Worm (Caenorhabditis elegans): ENCODE measurements around the gene tbc-16.

DNA sequence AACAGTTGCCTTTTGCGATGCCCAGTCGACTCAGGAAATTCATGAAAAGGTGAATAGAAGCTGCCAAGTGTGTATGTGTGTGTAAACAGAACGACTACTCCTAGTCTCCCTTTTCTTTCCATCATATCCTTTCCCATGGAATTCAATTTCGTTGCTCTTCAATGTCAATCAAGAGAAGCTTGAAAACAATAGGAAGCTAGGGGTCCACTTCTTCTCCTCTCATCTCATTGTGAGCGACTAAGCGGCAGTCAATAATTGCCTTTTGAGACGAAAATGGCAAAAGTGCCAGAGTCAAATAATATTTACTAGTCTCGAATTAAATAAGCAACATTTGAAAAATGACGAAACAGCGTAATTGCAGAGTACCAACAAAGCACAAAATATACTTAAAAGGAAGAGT lies 27.5 kb upstream of the tbc-16 start:
- TF ChIP-seq unc-39 (tag; optimal IDR thresholded peaks at IDR 0.05) (no peak), nhr-76 (tag; optimal IDR thresholded peaks at IDR 0.05) (no peak), pha-4 (tag; optimal IDR thresholded peaks at IDR 0.05) (no peak), mep-1 (tag; optimal IDR thresholded peaks at IDR 0.05) (no peak), sem-2 (GFP tag; optimal IDR thresholded peaks at IDR 0.05) (no peak), blmp-1 (tag; optimal IDR thresholded peaks at IDR 0.05) (no peak), mls-2 (tag; optimal IDR thresholded peaks at IDR 0.05) (no peak), ztf-11 (tag; optimal IDR thresholded peaks at IDR 0.05) (no peak), snpc-4 (tag; optimal IDR thresholded peaks at IDR 0.05) (no peak), zip-8 (tag; optimal IDR thresholded peaks at IDR 0.05) (no peak), flh-1 (GFP tag; optimal IDR thresholded peaks at IDR 0.05) (no peak), lin-13 (tag; optimal IDR thresholded peaks at IDR 0.05) (no peak)
